Worm (Caenorhabditis elegans) whole organism, L1 larva: ENCODE data around the gene F36H1.3.

Experiments
- C04F5.9 ChIP-seq: sonication (generic microtip); optimal IDR thresholded peaks from 2 replicates; lab custom pipeline; 2016; ENCODE audit warnings: missing genetic modification characterization, missing compliant biosample characterization
- C16A3.4 ChIP-seq: fragments of 150-350 bp; optimal IDR thresholded peaks from 2 replicates; lab custom pipeline; 2014; ENCODE audit warnings: missing biosample characterization, missing genetic modification characterization
- F16B12.6 ChIP-seq: fragments of 150-350 bp; optimal IDR thresholded peaks from 2 replicates; lab custom pipeline; 2014; ENCODE audit warnings: missing biosample characterization, missing genetic modification characterization
- alr-1 ChIP-seq: fragments of 200-800 bp; sonication (Bioruptor generic); optimal IDR thresholded peaks from 2 replicates; lab custom pipeline; 2018; ENCODE audit warnings: borderline replicate concordance, mild to moderate bottlenecking, missing genetic modification characterization, missing compliant biosample characterization
- aly-2 ChIP-seq: fragments of 150-350 bp; optimal IDR thresholded peaks from 2 replicates; lab custom pipeline; 2014; ENCODE audit warnings: missing biosample characterization, missing genetic modification characterization
- ama-1 ChIP-seq: fragments of 150-350 bp; optimal IDR thresholded peaks from 2 replicates; lab custom pipeline; 2014
- ceh-63 ChIP-seq: fragments of 200-800 bp; sonication (Bioruptor generic); optimal IDR thresholded peaks from 2 replicates; lab custom pipeline; 2018; ENCODE audit warnings: mild to moderate bottlenecking, missing genetic modification characterization, missing compliant biosample characterization
- ceh-8 ChIP-seq: fragments of 200-800 bp; sonication (Bioruptor generic); optimal IDR thresholded peaks from 2 replicates; lab custom pipeline; 2018; ENCODE audit warnings: mild to moderate bottlenecking, missing genetic modification characterization, moderate library complexity, missing compliant biosample characterization
- ceh-88 ChIP-seq: fragments of 200-800 bp; sonication (Bioruptor generic); IDR thresholded peaks from 2 replicates; pipeline ENCODE4 v1.3.6; 2022; ENCODE audit warnings: missing genetic modification characterization, missing compliant biosample characterization
- dsc-1 ChIP-seq: sonication (generic microtip); optimal IDR thresholded peaks from 2 replicates; lab custom pipeline; 2016; ENCODE audit warnings: mild to moderate bottlenecking, missing genetic modification characterization, missing compliant biosample characterization
- efl-1 ChIP-seq, 4 experiments: fragments of 150-350 bp; optimal IDR thresholded peaks in 3 of 4; peaks in 1 of 4; 1 replicate in 1 of 4; 2 replicates in 3 of 4; lab custom pipeline; 2014; ENCODE audit warnings: missing biosample characterization in 2 of 4, missing genetic modification characterization in 2 of 4, missing genetic modification reagents in 2 of 4
- elt-2 ChIP-seq: sonication (generic microtip); optimal IDR thresholded peaks from 2 replicates; lab custom pipeline; 2016; ENCODE audit warnings: missing genetic modification characterization, mild to moderate bottlenecking, inconsistent platforms, missing compliant biosample characterization, missing genetic modification reagents
- elt-3 ChIP-seq, 6 experiments: fragments of 150-350 bp in 1 of 6; sonication (generic microtip); optimal IDR thresholded peaks; 2 replicates each; lab custom pipeline; 2017 to 2018; ENCODE audit warnings: missing biosample characterization in 6 of 6, missing genetic modification characterization in 6 of 6, inconsistent platforms in 1 of 6
- fkh-10 ChIP-seq: sonication (generic microtip); optimal IDR thresholded peaks from 2 replicates; lab custom pipeline; 2017; ENCODE audit warnings: missing biosample characterization, missing genetic modification reagents, missing genetic modification characterization
- fkh-8 ChIP-seq: sonication (generic microtip); optimal IDR thresholded peaks from 2 replicates; lab custom pipeline; 2016; ENCODE audit warnings: mild to moderate bottlenecking, missing genetic modification characterization, missing compliant biosample characterization
- fos-1 ChIP-seq: fragments of 150-350 bp; optimal IDR thresholded peaks from 2 replicates; lab custom pipeline; 2014; ENCODE audit warnings: missing biosample characterization, missing genetic modification characterization
- grh-1 ChIP-seq: fragments of 200-800 bp; sonication (Bioruptor generic); IDR thresholded peaks from 2 replicates; pipeline ENCODE4 v1.3.6; 2022; ENCODE audit warnings: missing genetic modification reagents, missing genetic modification characterization, missing compliant biosample characterization
- hlh-17 ChIP-seq: fragments of 200-800 bp; sonication (Bioruptor generic); optimal IDR thresholded peaks from 2 replicates; lab custom pipeline; 2018; ENCODE audit warnings: missing genetic modification characterization, mild to moderate bottlenecking, missing compliant biosample characterization, moderate library complexity, borderline replicate concordance
- irx-1 ChIP-seq: sonication (generic microtip); optimal IDR thresholded peaks from 2 replicates; lab custom pipeline; 2016; ENCODE audit warnings: missing genetic modification characterization, missing compliant biosample characterization
- isw-1 ChIP-seq: fragments of 200-800 bp; sonication (Bioruptor generic); IDR thresholded peaks from 2 replicates; pipeline ENCODE4 v1.3.6; 2022; ENCODE audit warnings: missing genetic modification characterization, missing compliant biosample characterization
- lin-13 ChIP-seq: fragments of 150-350 bp; optimal IDR thresholded peaks from 2 replicates; lab custom pipeline; 2014; ENCODE audit warnings: missing biosample characterization, missing genetic modification reagents, missing genetic modification characterization
- lin-15B ChIP-seq: fragments of 150-350 bp; sonication (generic microtip); optimal IDR thresholded peaks from 3 replicates; lab custom pipeline; 2014; ENCODE audit warnings: missing biosample characterization, missing genetic modification characterization
- lin-35 ChIP-seq, 2 experiments: fragments of 150-350 bp; optimal IDR thresholded peaks; 2 replicates each; lab custom pipeline; 2014; ENCODE audit warnings: missing biosample characterization in 2 of 2, missing genetic modification characterization in 2 of 2, missing genetic modification reagents in 2 of 2
- lir-3 ChIP-seq: sonication (generic microtip); optimal IDR thresholded peaks from 2 replicates; lab custom pipeline; 2016; ENCODE audit warnings: mild to moderate bottlenecking, missing genetic modification characterization, moderate library complexity, missing compliant biosample characterization; ENCODE audit not compliant: poor library complexity
- lsy-2 ChIP-seq, 2 experiments: fragments of 150-350 bp; optimal IDR thresholded peaks; 2 replicates each; lab custom pipeline; 2014; ENCODE audit warnings: missing biosample characterization in 2 of 2, missing genetic modification characterization in 2 of 2
- mep-1 ChIP-seq: fragments of 150-350 bp; optimal IDR thresholded peaks from 2 replicates; lab custom pipeline; 2014; ENCODE audit warnings: missing biosample characterization, missing genetic modification characterization
- nhr-11 ChIP-seq: fragments of 150-350 bp; optimal IDR thresholded peaks from 2 replicates; lab custom pipeline; 2014; ENCODE audit warnings: missing biosample characterization, missing genetic modification characterization
- nhr-237 ChIP-seq: fragments of 150-350 bp; optimal IDR thresholded peaks from 2 replicates; lab custom pipeline; 2014; ENCODE audit warnings: missing biosample characterization, missing genetic modification characterization
- nhr-85 ChIP-seq: sonication (generic microtip); peaks from one replicate; lab custom pipeline; 2016; ENCODE audit warnings: missing genetic modification characterization, inconsistent platforms, missing compliant biosample characterization
- nhr-90 ChIP-seq: sonication (generic microtip); optimal IDR thresholded peaks from 2 replicates; lab custom pipeline; 2016; ENCODE audit warnings: mild to moderate bottlenecking, missing genetic modification characterization, missing compliant biosample characterization; ENCODE audit not compliant: poor library complexity
- pax-3 ChIP-seq: fragments of 200-800 bp; sonication (Bioruptor generic); optimal IDR thresholded peaks from 2 replicates; lab custom pipeline; 2018; ENCODE audit warnings: mild to moderate bottlenecking, missing genetic modification characterization, moderate library complexity, missing compliant biosample characterization
- pqm-1 ChIP-seq: sonication (generic microtip); optimal IDR thresholded peaks from 3 replicates; lab custom pipeline; 2017; ENCODE audit warnings: missing biosample characterization, missing genetic modification characterization
- rnt-1 ChIP-seq: sonication (generic microtip); optimal IDR thresholded peaks from 2 replicates; lab custom pipeline; 2016; ENCODE audit warnings: mild to moderate bottlenecking, missing genetic modification characterization, moderate library complexity, missing compliant biosample characterization
- skn-1 ChIP-seq: fragments of 150-350 bp; optimal IDR thresholded peaks from 2 replicates; lab custom pipeline; 2014; ENCODE audit warnings: missing biosample characterization, missing genetic modification characterization
- snu-23 ChIP-seq: sonication (generic microtip); optimal IDR thresholded peaks from 2 replicates; lab custom pipeline; 2016; ENCODE audit warnings: missing genetic modification characterization, missing compliant biosample characterization
- sup-37 ChIP-seq: fragments of 200-800 bp; sonication (Bioruptor generic); optimal IDR thresholded peaks from 2 replicates; lab custom pipeline; 2018; ENCODE audit warnings: mild to moderate bottlenecking, missing genetic modification characterization, missing compliant biosample characterization
- tbx-2 ChIP-seq: sonication (generic microtip); optimal IDR thresholded peaks from 2 replicates; lab custom pipeline; 2016; ENCODE audit warnings: missing genetic modification characterization, missing compliant biosample characterization
- unc-98 ChIP-seq: fragments of 200-800 bp; sonication (Bioruptor generic); IDR thresholded peaks from 2 replicates; pipeline ENCODE4 v1.3.6; 2022; ENCODE audit warnings: missing genetic modification characterization, missing compliant biosample characterization
- xbp-1 ChIP-seq: sonication (generic microtip); optimal IDR thresholded peaks from 2 replicates; lab custom pipeline; 2016; ENCODE audit warnings: missing genetic modification characterization, missing compliant biosample characterization
- ztf-4 ChIP-seq: fragments of 150-350 bp; optimal IDR thresholded peaks from 2 replicates; lab custom pipeline; 2014; ENCODE audit warnings: missing biosample characterization, missing genetic modification characterization

F36H1.3 gene

DNA sequence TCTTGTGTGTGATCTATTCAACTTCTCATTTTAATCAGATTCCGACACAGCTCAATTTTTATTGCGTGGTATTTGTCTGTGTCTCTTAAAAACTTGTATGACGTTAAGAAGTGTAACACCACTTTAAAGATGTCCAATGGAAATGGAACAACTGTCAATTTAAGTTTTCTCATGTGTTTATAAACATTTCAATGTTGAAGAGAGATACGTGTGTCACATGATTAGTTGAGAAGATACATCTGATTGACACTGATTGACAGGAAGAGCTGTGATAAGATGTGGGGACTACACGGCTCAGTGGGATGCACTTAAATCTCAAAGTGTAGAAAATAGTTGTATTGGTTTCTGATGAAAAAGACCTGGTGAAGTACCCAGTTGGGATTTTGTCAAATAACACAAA lies 18.4 kb downstream of the F36H1.3 start (continued):
- TF ChIP-seq mep-1 (tag; lab: Kevin White, UChicago) = peak; percentile 8
- TF ChIP-seq, all 84 proteins: peak for 27

DNA sequence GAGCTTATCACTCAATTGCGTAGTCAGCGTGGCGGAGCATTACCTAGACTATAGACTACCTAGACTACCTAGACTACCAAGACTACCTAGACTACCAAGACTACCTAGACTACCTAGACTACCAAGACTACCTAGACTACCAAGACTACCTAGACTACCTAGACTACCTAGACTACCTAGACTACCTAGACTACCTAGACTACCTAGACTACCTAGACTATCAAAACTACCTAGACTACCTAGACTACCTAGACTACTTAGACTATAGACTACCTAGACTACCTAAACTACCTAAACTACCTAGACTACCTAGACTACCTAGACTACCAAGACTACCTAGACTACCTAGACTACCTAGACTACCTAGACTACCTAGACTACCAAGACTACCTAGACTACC lies 21.0 kb downstream of the F36H1.3 start:
- TF ChIP-seq lir-3 (tag; lab: Kevin White, UChicago) (peak; percentile 57), rnt-1 (tag; lab: Kevin White, UChicago) (peak; percentile 71), nhr-237 (tag; lab: Kevin White, UChicago) (peak; percentile 68)

DNA sequence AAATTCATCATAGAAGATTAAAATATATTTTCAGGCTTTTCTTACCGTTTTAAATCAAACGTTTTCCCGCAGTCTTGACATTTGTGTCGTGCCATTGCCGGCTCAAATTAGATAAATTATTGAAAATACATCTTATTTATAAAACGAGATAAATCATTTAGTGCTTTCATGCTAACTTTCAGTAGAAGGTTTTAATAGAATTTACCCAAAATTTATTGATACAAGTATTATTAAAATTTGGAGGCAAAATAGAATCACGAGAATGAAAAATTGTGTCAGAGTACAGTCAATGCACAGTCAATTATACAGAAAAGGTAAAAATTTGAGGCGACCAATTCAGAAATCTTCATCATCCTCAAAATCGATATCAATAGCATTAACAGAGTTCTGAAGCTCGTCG lies 28.6 kb downstream of the F36H1.3 start, which contains the start of gene Y5F2A.4:
Gene Y5F2A.4 (minus strand): TSS at position 101 of the 400 bp plus-strand sequence.
- TF ChIP-seq isw-1 (no peak), F16B12.6 (no peak), lsy-2 (tag; optimal IDR thresholded peaks at IDR 0.05; lab: Kevin White, UChicago) (no peak), nhr-11 (tag; lab: Kevin White, UChicago) (no peak), mep-1 (tag; lab: Kevin White, UChicago) (no peak), nhr-237 (tag; lab: Kevin White, UChicago) (no peak), hlh-17 (GFP tag; lab: Kevin White, UChicago) (no peak), fos-1 (tag; lab: Kevin White, UChicago) (no peak), pqm-1 (tag; lab: Kevin White, UChicago) (no peak), fkh-10 (no peak)

DNA sequence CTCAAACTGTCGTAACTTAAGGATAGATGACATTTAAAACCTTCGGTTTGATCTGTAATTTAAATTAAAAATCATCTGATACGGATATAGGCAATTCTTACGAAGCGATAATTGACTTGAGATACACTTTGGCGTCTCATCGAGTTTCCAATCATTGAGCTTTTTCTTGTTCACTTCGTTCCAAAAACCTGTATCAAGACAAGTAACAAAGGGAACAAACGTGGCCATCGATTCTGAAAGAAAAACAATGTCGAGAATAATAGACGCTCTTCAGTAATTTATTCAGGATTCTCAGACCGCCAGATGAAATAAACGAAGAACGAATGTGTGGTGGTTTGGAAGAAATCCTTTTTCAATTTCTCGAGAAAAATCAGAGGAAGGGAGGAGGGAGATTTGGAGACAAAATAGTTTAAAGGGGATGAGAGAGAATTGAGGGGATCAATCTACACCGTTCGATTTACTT lies 30.9 kb downstream of the F36H1.3 start, which contains the start of gene atg-7:
Gene atg-7 (minus strand): TSS at position 233 of the 463 bp plus-strand sequence.
- TF ChIP-seq efl-1 (optimal IDR thresholded peaks at IDR 0.05; lab: Kevin White, UChicago) = peak; percentile 6 to 7
- peak in 1 of 2 experiments; percentile 67 for TF ChIP-seq efl-1 (GFP tag; optimal IDR thresholded peaks at IDR 0.05 in 1 of 2; lab: Kevin White, UChicago)
- peak; percentile 90 for TF ChIP-seq ama-1 (lab: Kevin White, UChicago)
- peak; percentile 12 for TF ChIP-seq ztf-4 (tag; lab: Kevin White, UChicago)
- TF ChIP-seq lsy-2 (tag; optimal IDR thresholded peaks at IDR 0.05; lab: Kevin White, UChicago) = peak in 1 of 2 experiments; percentile 4
- peak; percentile 10 for TF ChIP-seq rnt-1 (tag; lab: Kevin White, UChicago)
- peak; percentile 14 for TF ChIP-seq xbp-1 (tag; lab: Kevin White, UChicago)
- no peak for TF ChIP-seq pqm-1 (tag; lab: Kevin White, UChicago)
- TF ChIP-seq nhr-85 (tag; lab: Kevin White, UChicago) = peak; percentile 69
- TF ChIP-seq nhr-90 = peak; percentile 5
- peak; percentile 9 for TF ChIP-seq snu-23 (GFP tag; lab: Kevin White, UChicago)
- peak; percentile 13 for TF ChIP-seq lir-3 (tag; lab: Kevin White, UChicago)
- no peak for TF ChIP-seq lin-15B (tag; lab: Kevin White, UChicago)
- peak; percentile 22 for TF ChIP-seq aly-2 (tag; lab: Kevin White, UChicago)
- TF ChIP-seq ceh-8 = peak; percentile 21
- no peak for TF ChIP-seq fkh-10
- peak; percentile 25 for TF ChIP-seq dsc-1 (tag; lab: Kevin White, UChicago)

DNA sequence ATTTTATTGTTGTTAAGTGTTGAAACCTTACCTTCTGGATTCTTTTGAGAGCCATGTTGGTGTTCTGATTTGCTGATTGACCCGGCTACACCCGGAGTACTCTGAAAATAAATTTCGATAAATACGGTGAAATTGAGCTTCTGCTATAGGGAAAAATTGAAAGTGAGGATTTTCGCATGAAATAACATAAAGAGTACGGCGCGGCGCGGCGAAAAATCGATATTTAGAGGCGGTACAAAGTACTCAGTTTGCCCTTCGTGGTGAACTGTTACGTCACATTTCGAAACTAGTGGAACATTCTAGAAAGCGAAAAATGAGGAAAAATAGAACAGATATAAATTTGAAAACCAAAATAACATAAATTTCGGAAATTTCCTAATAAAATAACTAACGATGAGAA lies 32.2 kb downstream of the F36H1.3 start, which contains the start of gene let-70:
Gene let-70 (minus strand): TSS at position 101 of the 400 bp plus-strand sequence.
- TF ChIP-seq pax-3 (tag; lab: Kevin White, UChicago) (no peak), skn-1 (peak; percentile 23), fkh-8 (tag; lab: Kevin White, UChicago) (no peak), fkh-10 (no peak), elt-3 (tag; optimal IDR thresholded peaks at IDR 0.05; lab: Kevin White, UChicago) (no peak), sup-37 (no peak), irx-1 (tag; lab: Kevin White, UChicago) (no peak), lsy-2 (tag; optimal IDR thresholded peaks at IDR 0.05; lab: Kevin White, UChicago) (no peak), lin-35 (GFP tag; optimal IDR thresholded peaks at IDR 0.05; lab: Kevin White, UChicago) (no peak)

DNA sequence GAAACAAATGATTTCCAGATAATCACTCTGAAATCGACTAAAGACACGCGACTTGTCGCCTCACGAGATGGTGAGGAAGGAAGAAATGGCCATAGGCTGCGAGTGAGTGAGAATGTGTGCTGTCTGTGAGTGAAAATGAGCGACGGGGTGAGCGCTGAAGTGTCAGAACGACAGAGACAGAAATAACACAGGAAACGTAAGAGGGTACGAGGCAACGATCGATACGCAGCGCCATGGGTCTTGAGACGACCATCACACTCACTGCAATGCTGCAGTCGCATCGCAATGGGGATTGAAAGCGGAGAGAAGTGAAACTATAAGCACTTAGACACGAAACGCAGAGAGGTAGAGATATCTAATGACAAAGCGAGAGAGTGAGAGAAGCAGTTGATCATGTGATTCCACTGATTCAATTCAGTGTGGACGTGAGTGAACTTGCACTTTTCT lies 32.9 kb downstream of the F36H1.3 start:
- TF ChIP-seq tbx-2 (tag; lab: Kevin White, UChicago) = peak; percentile 97
- peak; percentile 91 for TF ChIP-seq C16A3.4 (tag; lab: Kevin White, UChicago)
- peak; percentile 91 for TF ChIP-seq nhr-237 (tag; lab: Kevin White, UChicago)
- peak; percentile 67 for TF ChIP-seq C04F5.9 (tag; lab: Kevin White, UChicago)
- no peak for TF ChIP-seq alr-1 (tag; lab: Kevin White, UChicago)
- peak; percentile 65 for TF ChIP-seq elt-2 (tag; lab: Kevin White, UChicago)
- TF ChIP-seq sup-37 = peak; percentile 42
- TF ChIP-seq lin-13 (GFP tag; lab: Kevin White, UChicago) = peak; percentile 93
- no peak; the same call in 1 of the 2 replicates for TF ChIP-seq unc-98 (GFP tag; lab: Robert Waterston, UW)
- no peak for TF ChIP-seq pqm-1 (tag; lab: Kevin White, UChicago)
- TF ChIP-seq isw-1 = peak; percentile 84
- TF ChIP-seq lir-3 (tag; lab: Kevin White, UChicago) = peak; percentile 89
- no peak for TF ChIP-seq ceh-63 (GFP tag; lab: Kevin White, UChicago)
- 0 out of 2 replicates have a peak, but pooled peaks have one; percentile 52 for TF ChIP-seq ceh-88
- TF ChIP-seq grh-1 (GFP tag; lab: Robert Waterston, UW) = peak; percentile 76
